Worm (Caenorhabditis elegans) whole organism, L4/young adult: ENCODE measurements around the gene ubh-2.

Experiments
- W03F9.2 ChIP-seq: fragments of 150-350 bp; optimal IDR thresholded peaks from 2 replicates; lab custom pipeline; 2014; ENCODE audit warnings: missing biosample characterization, missing genetic modification characterization
- dao-5 ChIP-seq: sonication (generic microtip); optimal IDR thresholded peaks from 2 replicates; lab custom pipeline; 2016; ENCODE audit warnings: missing genotype, missing genetic modification characterization, moderate library complexity, missing compliant biosample characterization
- him-1 ChIP-seq: sonication (generic microtip); optimal IDR thresholded peaks from 2 replicates; lab custom pipeline; 2016; ENCODE audit warnings: missing genotype, missing genetic modification reagents, missing genetic modification characterization, missing compliant biosample characterization

ubh-2 gene

DNA sequence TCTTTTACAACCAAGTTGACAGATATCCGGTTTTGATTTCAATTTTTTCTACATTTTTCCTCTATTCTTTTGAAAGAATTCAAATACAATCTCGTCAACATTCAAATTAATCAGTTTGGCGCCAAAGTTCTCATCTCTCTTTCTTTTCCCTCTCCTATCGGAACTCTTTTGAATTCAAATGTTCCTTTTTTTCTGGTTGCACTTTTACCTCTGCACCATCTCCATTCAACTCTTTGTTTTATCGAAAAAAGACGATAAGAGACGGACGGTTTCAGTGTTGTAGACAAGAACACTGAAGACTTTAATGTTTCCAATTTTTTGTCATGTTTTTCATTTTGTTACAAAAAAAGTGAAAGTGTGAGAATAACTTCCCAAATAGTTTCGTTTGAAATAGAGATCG, 33.6 kb downstream of the ubh-2 start:
- no peak for TF ChIP-seq dao-5
- TF ChIP-seq W03F9.2 = no peak
- TF ChIP-seq him-1 (tag; lab: Kevin White, UChicago) = no peak

DNA sequence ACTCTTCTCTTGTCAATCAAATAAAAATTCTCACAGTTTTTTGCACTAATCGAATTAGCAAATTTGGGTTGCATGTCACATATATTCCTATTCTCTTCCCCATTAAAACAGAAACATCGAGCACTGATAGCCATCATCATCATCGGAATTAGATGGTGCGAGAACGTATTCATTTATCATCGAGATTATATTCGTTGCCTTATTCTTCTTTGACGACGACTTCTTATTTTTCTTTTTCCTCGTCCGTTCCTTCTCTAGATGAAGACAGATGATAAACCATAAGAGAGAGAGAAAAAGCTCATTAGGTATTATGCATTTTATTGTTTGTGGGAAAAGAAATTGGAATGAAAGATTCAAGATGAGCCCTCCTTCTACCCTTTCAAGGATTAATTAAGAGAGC, 38.4 kb downstream of the ubh-2 start:
- TF ChIP-seq dao-5 = no peak
- TF ChIP-seq him-1 (tag; lab: Kevin White, UChicago) = no peak
- TF ChIP-seq W03F9.2 = no peak

DNA sequence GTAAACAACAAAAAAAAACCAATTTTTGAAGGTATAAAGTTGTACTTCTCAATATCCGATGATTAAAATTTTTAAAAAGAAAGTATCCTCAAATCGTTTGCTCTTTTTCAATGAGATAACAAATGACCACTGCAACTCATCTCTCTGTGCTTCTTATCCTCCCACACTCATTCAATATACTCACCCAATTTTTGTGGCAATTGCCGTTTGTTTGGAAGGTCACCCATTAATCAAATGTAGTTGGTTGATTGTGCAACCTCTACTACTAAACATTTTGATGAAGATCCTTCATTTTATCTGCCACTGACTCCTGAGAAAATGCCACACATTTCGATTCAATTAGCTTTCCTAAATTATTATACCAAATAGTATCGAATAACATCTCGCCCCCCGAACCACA, 41.9 kb downstream of the ubh-2 start:
- TF ChIP-seq him-1 (tag; lab: Kevin White, UChicago) = no peak
- no peak for TF ChIP-seq dao-5
- TF ChIP-seq W03F9.2 = no peak

DNA sequence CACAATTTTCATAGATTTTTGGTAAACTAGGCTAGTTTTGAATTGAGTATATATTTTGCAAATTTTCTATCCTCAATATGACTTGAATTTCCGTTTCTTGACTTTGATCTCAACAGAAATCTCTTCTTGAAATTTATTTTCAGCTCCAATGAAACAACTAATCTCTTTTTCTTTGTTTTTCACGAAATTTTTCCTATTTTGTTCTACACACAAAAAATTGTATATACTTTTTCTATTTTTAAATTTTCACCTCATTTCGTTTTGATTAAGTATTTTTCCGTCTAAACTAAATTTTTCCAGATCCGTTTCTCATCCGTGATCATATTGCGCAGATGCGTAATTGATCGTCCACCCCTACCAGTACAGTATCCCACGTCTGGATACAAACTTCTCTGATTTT, 44.9 kb downstream of the ubh-2 start, which contains the start of gene unc-83:
TSS of gene unc-83 (plus strand) at position 301 of the 400 bp plus-strand sequence.
- TF ChIP-seq W03F9.2 = no peak
- TF ChIP-seq him-1 (tag; lab: Kevin White, UChicago) = no peak
- TF ChIP-seq dao-5 = no peak

DNA sequence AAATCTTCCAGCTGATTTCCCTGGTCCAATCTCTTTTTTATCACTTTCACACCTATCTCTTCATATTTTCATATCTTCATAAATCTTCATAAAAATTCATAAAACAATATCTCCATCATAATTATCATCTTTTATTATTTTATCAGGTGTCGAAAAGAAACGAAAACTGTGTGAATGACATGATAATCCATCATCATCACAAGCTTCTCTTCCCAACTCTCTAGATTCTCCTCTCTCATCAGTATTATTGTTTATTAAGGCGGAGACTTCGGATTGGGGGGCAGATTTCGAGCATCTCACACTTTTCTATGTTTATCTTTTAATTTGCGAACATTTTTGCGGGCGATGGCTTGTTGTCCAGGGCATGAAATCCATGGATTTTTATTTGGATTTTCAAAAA, 45.4 kb downstream of the ubh-2 start:
- no peak for TF ChIP-seq him-1 (tag; lab: Kevin White, UChicago)
- no peak for TF ChIP-seq dao-5
- TF ChIP-seq W03F9.2 = no peak

DNA sequence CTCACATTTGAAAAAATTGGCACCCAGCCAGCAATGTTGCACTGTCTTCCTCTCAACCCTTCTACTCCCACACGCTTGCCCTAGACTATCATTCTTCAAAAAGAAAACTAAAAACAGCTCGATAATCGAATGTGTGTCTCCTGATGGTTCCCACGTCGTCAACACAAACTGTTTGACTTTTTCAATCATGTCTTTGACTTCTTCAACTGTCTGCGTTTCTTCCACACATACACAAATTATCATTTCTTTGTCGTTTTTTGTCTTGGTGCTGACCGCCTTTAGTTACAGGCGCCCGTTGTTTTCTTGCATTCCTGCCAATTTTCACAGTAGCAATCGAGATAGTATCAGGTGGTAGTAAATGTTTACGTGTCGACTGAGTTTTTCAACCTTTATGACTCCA, 47.0 kb downstream of the ubh-2 start:
- TF ChIP-seq him-1 (tag; lab: Kevin White, UChicago) (no peak), W03F9.2 (no peak), dao-5 (no peak)

DNA sequence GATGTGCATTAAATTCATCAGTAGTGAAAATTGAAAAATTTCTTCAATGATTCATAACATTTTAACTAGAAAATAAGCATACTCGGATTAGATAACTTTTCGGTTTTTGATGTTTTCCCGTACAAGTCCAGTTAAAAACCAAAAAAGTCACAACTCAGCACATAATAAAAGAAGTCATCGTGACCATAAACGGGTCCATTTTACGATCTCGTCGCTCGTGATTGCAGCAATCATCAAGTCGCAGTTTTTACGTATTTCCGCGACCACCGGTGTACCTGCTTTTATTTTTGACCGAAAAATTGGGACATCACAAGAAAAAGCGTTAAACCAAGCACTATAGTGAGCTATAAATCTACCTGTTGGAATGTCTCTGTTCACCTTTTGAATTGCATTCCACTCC, 48.4 kb downstream of the ubh-2 start:
- TF ChIP-seq him-1 (tag; lab: Kevin White, UChicago) (no peak), dao-5 (no peak), W03F9.2 (no peak)
